Worm (Caenorhabditis elegans) whole organism, L2 larva: ENCODE data around the gene sid-2.

Source experiments
- ceh-16 ChIP-seq: fragments of 150-350 bp; optimal IDR thresholded peaks from 2 replicates; lab custom pipeline; 2014; ENCODE audit warnings: missing biosample characterization, missing genetic modification characterization
- dmd-4 ChIP-seq: sonication (generic microtip); optimal IDR thresholded peaks from 2 replicates; lab custom pipeline; 2017; ENCODE audit warnings: missing biosample characterization, missing genetic modification characterization
- egl-27 ChIP-seq: sonication (generic microtip); optimal IDR thresholded peaks from 3 replicates; lab custom pipeline; 2017; ENCODE audit warnings: missing biosample characterization, missing genetic modification reagents, missing genetic modification characterization
- elt-1 ChIP-seq: fragments of 150-350 bp; optimal IDR thresholded peaks from 2 replicates; lab custom pipeline; 2014; ENCODE audit warnings: missing biosample characterization, missing genetic modification characterization
- elt-3 ChIP-seq: sonication (generic microtip); optimal IDR thresholded peaks from 2 replicates; lab custom pipeline; 2017; ENCODE audit warnings: missing biosample characterization, missing genetic modification characterization
- fos-1 ChIP-seq: fragments of 150-350 bp; optimal IDR thresholded peaks from 2 replicates; lab custom pipeline; 2014; ENCODE audit warnings: missing biosample characterization, missing genetic modification characterization
- gmeb-1 ChIP-seq: fragments of 150-350 bp; optimal IDR thresholded peaks from 2 replicates; lab custom pipeline; 2014; ENCODE audit warnings: missing biosample characterization, missing genetic modification characterization
- lin-11 ChIP-seq: fragments of 150-350 bp; sonication (generic microtip); optimal IDR thresholded peaks from 2 replicates; lab custom pipeline; 2014; ENCODE audit warnings: missing biosample characterization, missing genetic modification characterization, inconsistent platforms, mixed read lengths
- lin-39 ChIP-seq: fragments of 150-350 bp; optimal IDR thresholded peaks from 2 replicates; lab custom pipeline; 2014; ENCODE audit warnings: missing biosample characterization, missing genetic modification reagents, missing genetic modification characterization
- lsy-2 ChIP-seq, 2 experiments: fragments of 150-350 bp in 1 of 2; sonication (generic microtip) in 1 of 2; optimal IDR thresholded peaks; 2 replicates each; lab custom pipeline; 2014 to 2017; ENCODE audit warnings: missing biosample characterization in 2 of 2, missing genetic modification characterization in 2 of 2
- mab-5 ChIP-seq: fragments of 150-350 bp; optimal IDR thresholded peaks from 2 replicates; lab custom pipeline; 2014; ENCODE audit warnings: missing biosample characterization, missing genetic modification characterization
- mdl-1 ChIP-seq, 2 experiments: fragments of 150-350 bp in 1 of 2; sonication (generic microtip) in 1 of 2; optimal IDR thresholded peaks; 2 replicates each; lab custom pipeline; 2017; ENCODE audit warnings: missing biosample characterization in 2 of 2, missing genetic modification characterization in 2 of 2
- nhr-10 ChIP-seq: sonication (generic microtip); optimal IDR thresholded peaks from 2 replicates; lab custom pipeline; 2017; ENCODE audit warnings: missing biosample characterization, missing genetic modification characterization
- nhr-11 ChIP-seq: fragments of 150-350 bp; optimal IDR thresholded peaks from 2 replicates; lab custom pipeline; 2014; ENCODE audit warnings: missing biosample characterization, missing genetic modification characterization
- nhr-12 ChIP-seq: fragments of 150-350 bp; optimal IDR thresholded peaks from 2 replicates; lab custom pipeline; 2014; ENCODE audit warnings: missing biosample characterization, missing genetic modification characterization
- nhr-21 ChIP-seq: fragments of 150-350 bp; optimal IDR thresholded peaks from 2 replicates; lab custom pipeline; 2014; ENCODE audit warnings: missing biosample characterization, missing genetic modification characterization
- nhr-23 ChIP-seq: fragments of 150-350 bp; optimal IDR thresholded peaks from 2 replicates; lab custom pipeline; 2014; ENCODE audit warnings: missing biosample characterization, missing genetic modification reagents, missing genetic modification characterization
- nhr-237 ChIP-seq: fragments of 150-350 bp; optimal IDR thresholded peaks from 2 replicates; lab custom pipeline; 2014; ENCODE audit warnings: missing biosample characterization, missing genetic modification characterization
- nhr-77 ChIP-seq: fragments of 150-350 bp; optimal IDR thresholded peaks from 2 replicates; lab custom pipeline; 2014; ENCODE audit warnings: missing biosample characterization, missing genetic modification characterization
- sem-4 ChIP-seq: fragments of 150-350 bp; optimal IDR thresholded peaks from 2 replicates; lab custom pipeline; 2014; ENCODE audit warnings: missing biosample characterization, missing genetic modification reagents, missing genetic modification characterization
- skn-1 ChIP-seq: sonication (generic microtip); optimal IDR thresholded peaks from 2 replicates; lab custom pipeline; 2017; ENCODE audit warnings: missing biosample characterization, missing genetic modification characterization
- unc-39 ChIP-seq: fragments of 150-350 bp; optimal IDR thresholded peaks from 2 replicates; lab custom pipeline; 2014; ENCODE audit warnings: missing biosample characterization, missing genetic modification characterization
- unc-62 ChIP-seq: fragments of 150-350 bp; optimal IDR thresholded peaks from 2 replicates; lab custom pipeline; 2014; ENCODE audit warnings: missing biosample characterization, missing genetic modification reagents, missing genetic modification characterization

sid-2 gene

DNA sequence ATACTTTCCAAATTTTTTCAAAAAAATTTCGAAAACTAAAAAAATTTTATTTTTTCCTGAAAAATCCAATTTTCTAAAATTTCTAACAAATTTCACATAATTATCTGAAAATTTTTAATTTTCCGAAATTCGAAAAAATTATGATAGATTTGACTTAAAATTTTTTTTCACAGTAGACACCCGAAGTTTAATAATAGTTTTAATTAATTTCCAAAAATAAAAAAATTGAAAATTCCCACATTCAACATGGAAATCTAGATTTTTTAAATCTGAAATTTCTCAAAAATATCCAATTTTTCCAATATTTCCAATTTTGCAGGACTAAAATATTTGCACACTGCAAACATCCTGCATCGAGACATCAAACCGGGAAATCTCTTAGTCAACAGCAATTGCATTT lies 42.7 kb downstream of the sid-2 start:
- TF ChIP-seq lin-11 (tag; lab: Kevin White, UChicago) (no peak), gmeb-1 (no peak), sem-4 (tag; lab: Kevin White, UChicago) (no peak), mab-5 (tag; lab: Kevin White, UChicago) (no peak), nhr-11 (tag; lab: Kevin White, UChicago) (no peak)
- TF ChIP-seq, all 48 proteins: peak for 0

DNA sequence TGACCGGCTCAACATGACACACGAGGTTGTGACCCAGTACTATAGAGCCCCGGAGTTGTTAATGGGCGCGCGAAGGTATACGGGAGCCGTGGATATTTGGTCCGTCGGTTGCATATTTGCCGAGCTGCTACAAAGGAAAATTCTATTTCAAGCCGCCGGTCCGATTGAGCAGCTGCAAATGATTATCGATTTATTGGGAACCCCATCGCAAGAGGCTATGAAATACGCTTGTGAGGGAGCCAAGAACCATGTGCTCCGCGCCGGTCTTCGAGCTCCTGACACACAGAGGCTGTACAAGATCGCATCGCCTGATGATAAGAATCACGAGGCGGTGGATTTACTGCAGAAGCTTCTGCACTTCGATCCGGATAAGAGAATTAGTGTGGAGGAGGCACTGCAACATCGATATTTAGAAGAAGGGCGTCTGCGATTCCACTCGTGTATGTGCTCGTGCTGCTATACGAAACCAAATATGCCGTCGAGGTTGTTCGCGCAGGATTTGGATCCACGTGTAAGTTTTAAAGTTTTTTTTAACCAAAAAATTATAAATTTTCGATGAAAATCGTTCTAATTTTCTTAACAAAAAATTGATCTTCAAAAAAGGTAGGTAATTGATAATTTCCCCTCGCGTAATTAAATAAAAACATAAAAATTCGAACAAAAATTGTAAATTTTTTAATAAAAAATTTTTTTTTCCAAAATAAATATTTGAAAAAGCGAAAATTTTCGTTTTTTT lies 43.3 kb downstream of the sid-2 start:
- TF ChIP-seq nhr-237 (tag; lab: Kevin White, UChicago) (no peak), nhr-21 (tag; lab: Kevin White, UChicago) (no peak), lsy-2 (tag; optimal IDR thresholded peaks at IDR 0.05; lab: Kevin White, UChicago) (no peak)

DNA sequence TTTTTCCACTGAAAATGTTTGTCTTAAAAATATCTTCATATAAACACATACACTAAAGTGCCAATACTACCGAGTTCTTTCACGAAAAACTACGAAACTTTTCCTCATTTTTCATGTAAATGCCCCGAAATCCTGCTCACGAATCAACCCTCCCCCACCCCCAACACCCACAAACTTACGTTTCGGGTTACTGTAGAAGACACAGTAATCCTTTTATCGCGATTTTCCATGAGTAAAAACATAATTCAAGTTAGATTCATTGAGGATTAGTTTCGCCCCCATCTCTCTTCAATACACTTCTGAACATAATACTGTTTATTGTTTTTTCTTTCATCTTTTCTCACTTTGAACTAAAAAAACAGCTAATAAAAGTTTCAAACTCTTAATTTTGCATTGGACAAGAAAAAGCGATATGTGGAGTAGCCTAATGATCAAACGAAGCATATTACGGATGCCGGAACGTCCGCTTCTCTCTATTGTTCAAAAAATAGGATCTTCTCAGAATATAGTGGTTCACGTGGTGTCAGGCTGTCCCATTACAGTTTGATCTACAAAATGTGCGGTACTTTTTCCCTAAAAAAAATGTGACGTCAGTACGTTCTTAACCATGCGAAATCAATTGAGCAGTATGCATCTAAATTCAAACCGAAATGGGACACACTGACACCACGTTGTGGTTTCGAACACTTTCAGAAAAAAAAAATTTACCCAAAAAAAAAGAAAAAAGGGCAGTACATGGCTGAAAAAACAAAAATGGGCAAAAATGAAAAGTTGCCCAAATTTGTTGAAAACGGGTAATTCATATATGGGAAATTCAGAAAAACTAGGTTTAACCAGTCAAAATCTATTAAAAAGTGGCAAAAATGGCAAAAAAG lies 45.0 kb downstream of the sid-2 start:
- TF ChIP-seq elt-3 (tag; lab: Kevin White, UChicago), result no peak
- no peak for TF ChIP-seq nhr-237 (tag; lab: Kevin White, UChicago)

DNA sequence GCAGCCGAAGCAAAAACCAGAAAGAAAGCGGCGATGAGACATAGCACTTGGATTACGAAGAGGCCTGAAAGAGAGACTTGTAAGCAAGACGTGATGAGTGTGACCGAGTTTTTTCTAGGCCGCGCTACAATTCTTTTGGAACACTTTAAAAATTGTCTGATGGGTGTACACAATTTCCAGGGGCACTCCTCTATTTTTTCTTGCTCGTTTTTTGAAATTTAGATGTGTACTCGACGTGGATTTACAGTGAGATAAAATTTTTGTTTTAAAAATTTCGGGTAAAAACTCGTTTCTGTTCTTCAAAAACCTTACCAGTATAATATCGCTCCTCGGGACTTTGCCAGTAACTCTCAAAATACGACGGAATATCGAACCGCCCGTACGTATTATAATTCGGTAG lies 50.5 kb downstream of the sid-2 start:
- TF ChIP-seq nhr-11 (tag; lab: Kevin White, UChicago), result no peak
- no peak for TF ChIP-seq elt-1 (tag; lab: Kevin White, UChicago)
- TF ChIP-seq lin-39, result no peak
- no peak for TF ChIP-seq nhr-21 (tag; lab: Kevin White, UChicago)
- TF ChIP-seq mab-5 (tag; lab: Kevin White, UChicago), result no peak
- TF ChIP-seq mdl-1 (tag; optimal IDR thresholded peaks at IDR 0.05; lab: Kevin White, UChicago), result no peak
- no peak for TF ChIP-seq lsy-2 (tag; optimal IDR thresholded peaks at IDR 0.05; lab: Kevin White, UChicago)
- TF ChIP-seq nhr-12 (tag; lab: Kevin White, UChicago), result no peak
- TF ChIP-seq egl-27, result no peak
- TF ChIP-seq unc-39 (tag; lab: Kevin White, UChicago), result no peak
- TF ChIP-seq nhr-10, result no peak
- no peak for TF ChIP-seq dmd-4 (tag; lab: Kevin White, UChicago)
- TF ChIP-seq fos-1, result no peak

DNA sequence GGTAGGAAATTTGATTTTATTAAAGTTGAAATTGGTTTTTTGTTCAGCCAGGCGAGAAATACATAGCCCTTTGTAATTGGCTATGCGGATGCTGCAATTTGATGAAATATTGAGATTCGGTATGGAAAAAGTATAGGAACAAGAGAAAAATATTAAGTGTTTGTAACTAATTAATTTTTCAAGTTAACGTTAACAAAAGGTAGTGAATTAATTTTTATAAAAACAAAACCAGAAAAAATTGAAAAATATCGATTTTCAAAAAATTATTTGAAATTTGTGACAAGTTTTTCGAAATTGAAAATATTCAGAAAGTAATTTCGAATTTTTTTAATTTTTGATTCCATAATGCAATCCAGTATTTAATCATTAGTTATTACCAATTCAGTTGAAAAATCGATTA lies 52.3 kb downstream of the sid-2 start, which contains the start of gene W06F12.2:
W06F12.2 (minus strand) TSS at position 101 of the 400 bp plus-strand sequence.
- TF ChIP-seq skn-1, result no peak
- no peak for TF ChIP-seq lsy-2 (tag; optimal IDR thresholded peaks at IDR 0.05; lab: Kevin White, UChicago)
- no peak for TF ChIP-seq unc-62
- TF ChIP-seq ceh-16, result no peak
- no peak for TF ChIP-seq gmeb-1
- no peak for TF ChIP-seq nhr-23 (tag; lab: Kevin White, UChicago)
- TF ChIP-seq nhr-77, result no peak
- no peak for TF ChIP-seq sem-4 (tag; lab: Kevin White, UChicago)
